Fruit fly (Drosophila melanogaster): Measurements from ENCODE around the gene CG11409.

Gene CG11409

DNA sequence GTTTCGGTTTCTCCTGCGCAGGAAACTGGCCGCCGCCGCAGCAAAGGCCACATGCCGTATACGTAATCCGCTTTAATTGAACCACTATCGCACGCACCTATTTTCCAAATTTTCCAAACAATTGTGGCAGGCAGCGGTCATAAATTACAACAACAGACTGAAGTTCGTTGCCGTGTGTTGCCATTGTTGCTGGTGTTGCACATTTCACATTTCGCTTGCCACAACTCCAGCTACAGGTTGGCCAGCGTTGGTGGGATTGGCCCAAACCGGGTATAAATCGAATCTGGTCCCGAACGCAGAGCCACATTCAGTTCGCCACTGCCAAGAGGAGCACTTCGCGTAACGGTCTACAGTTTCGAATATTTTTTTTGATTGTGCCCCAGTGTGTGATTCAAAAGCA is 27.6 kb upstream of the CG11409 start, which contains the start of gene CG14770:
Gene CG14770, plus strand, starts transcription at position 301 of the 400 bp plus-strand sequence.
- no peak for TF ChIP-seq Myc (optimal IDR thresholded peaks at IDR 0.05)
- no peak for TF ChIP-seq h (optimal IDR thresholded peaks at IDR 0.05)
- no peak for TF ChIP-seq insv (optimal IDR thresholded peaks at IDR 0.05)
- TF ChIP-seq Sin3A (optimal IDR thresholded peaks at IDR 0.05): no peak
- TF ChIP-seq ttk (optimal IDR thresholded peaks at IDR 0.05): no peak
- TF ChIP-seq psq (optimal IDR thresholded peaks at IDR 0.05): no peak

DNA sequence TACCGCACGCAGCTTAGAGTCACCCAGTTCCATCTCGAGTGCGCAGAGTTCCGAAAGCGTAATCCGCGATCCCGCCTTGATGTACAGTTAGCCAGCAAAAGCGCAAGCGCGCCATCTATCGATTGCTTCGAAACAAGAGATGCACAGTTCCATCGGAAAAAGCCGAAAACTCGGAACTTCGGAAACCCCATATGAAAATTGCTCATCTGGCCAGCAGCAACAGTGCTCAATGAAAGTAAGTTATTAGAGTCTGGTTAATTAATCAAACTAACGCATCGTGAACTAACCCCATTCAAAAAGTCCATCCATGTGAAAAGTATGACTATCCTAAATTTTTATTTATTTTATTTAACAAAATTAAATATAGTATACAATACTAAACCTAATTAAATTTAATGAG is 16.1 kb upstream of the CG11409 start, which contains the start of gene png:
Gene png, minus strand, starts transcription at position 101 of the 400 bp plus-strand sequence.
- TF ChIP-seq h (optimal IDR thresholded peaks at IDR 0.05) (no peak), psq (optimal IDR thresholded peaks at IDR 0.05) (no peak), Sin3A (optimal IDR thresholded peaks at IDR 0.05) (no peak), Myc (optimal IDR thresholded peaks at IDR 0.05) (no peak), ttk (optimal IDR thresholded peaks at IDR 0.05) (no peak), insv (optimal IDR thresholded peaks at IDR 0.05) (no peak)

dm6 chrX:1353322-1354212 is 12.2 kb upstream of the CG11409 start, which contains the start of the genes CG12773 and CG11417:
Gene CG12773, minus strand, starts transcription at chrX:1353981.
Gene CG11417, plus strand, starts transcription at chrX:1354014.
- TF ChIP-seq insv (optimal IDR thresholded peaks at IDR 0.05) (no peak), h (optimal IDR thresholded peaks at IDR 0.05) (no peak)

- no peak for TF ChIP-seq h (optimal IDR thresholded peaks at IDR 0.05)
Measured at dm6 chrX:1349255-1349654, 7.9 kb upstream of the CG11409 start, which contains the start of gene MTPAP. Gene MTPAP, minus strand, starts transcription at chrX:1349357.

- TF ChIP-seq h (optimal IDR thresholded peaks at IDR 0.05) (no peak), Sin3A (optimal IDR thresholded peaks at IDR 0.05) (no peak), Myc (optimal IDR thresholded peaks at IDR 0.05) (no peak), ttk (optimal IDR thresholded peaks at IDR 0.05) (no peak)
Measured at dm6 chrX:1346833-1347232, 5.4 kb upstream of the CG11409 start.

DNA sequence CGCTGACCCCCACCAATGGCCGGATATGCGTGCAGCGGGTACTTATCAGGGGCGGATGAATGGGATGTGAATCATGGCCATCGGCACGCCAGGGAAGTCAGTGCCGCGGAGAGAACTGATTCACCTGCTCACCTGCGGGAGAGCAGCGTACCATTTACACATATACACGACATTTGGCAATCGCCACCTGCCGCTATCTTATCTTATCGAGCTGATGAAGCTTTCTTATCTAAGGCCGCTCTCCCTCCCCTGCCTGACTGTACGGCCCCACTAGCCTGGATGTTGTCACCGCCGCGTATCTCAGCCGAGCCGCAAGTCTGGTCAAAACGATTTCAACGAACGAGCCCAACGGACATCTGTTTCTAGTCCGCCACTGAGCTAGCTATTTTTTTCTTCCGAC is 4.9 kb upstream of the CG11409 start, which contains the start of gene Tsp2A:
Gene Tsp2A, plus strand, starts transcription at position 298 of the 400 bp plus-strand sequence.
- no peak for TF ChIP-seq ttk (optimal IDR thresholded peaks at IDR 0.05)
- TF ChIP-seq Sin3A (optimal IDR thresholded peaks at IDR 0.05): no peak
- TF ChIP-seq Myc (optimal IDR thresholded peaks at IDR 0.05): no peak
- no peak for TF ChIP-seq insv (optimal IDR thresholded peaks at IDR 0.05)

- TF ChIP-seq Sin3A (optimal IDR thresholded peaks at IDR 0.05) (no peak), psq (optimal IDR thresholded peaks at IDR 0.05) (no peak), ttk (optimal IDR thresholded peaks at IDR 0.05) (no peak)
Measured at dm6 chrX:1341944-1342392, 581 bp upstream of the CG11409 start, which contains the start of gene Naa30A. Gene Naa30A, plus strand, starts transcription at chrX:1342106.

dm6 chrX:1337998-1338397 is 3.4 kb downstream of the CG11409 start:
- TF ChIP-seq insv (optimal IDR thresholded peaks at IDR 0.05) (no peak), h (optimal IDR thresholded peaks at IDR 0.05) (no peak), Myc (optimal IDR thresholded peaks at IDR 0.05) (no peak), psq (optimal IDR thresholded peaks at IDR 0.05) (no peak), Sin3A (optimal IDR thresholded peaks at IDR 0.05) (no peak), ttk (optimal IDR thresholded peaks at IDR 0.05) (no peak)

DNA sequence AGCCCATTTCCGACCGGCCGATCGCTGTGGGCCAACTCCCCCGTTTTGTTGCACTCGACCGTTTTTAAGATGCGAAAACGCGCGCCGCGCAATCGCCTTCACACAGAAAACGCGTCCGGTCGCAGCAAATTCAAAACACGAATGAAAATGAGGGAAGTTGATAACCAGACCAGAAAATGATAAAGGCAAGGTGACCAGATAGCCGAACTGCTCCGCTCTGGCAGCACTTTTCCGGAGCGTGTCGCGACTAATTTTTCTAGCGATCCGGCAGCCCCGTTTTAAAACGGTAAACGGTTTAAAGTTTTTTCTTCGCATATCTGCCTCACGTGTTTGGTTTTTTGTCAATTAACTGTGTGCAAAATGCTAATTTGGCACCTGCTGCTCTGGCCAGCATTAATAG is 19.2 kb downstream of the CG11409 start, which contains the start of gene DAAM:
Gene DAAM, minus strand, starts transcription at position 149 of the 400 bp plus-strand sequence.
- no peak for TF ChIP-seq ttk (optimal IDR thresholded peaks at IDR 0.05)
- no peak for TF ChIP-seq Myc (optimal IDR thresholded peaks at IDR 0.05)
- no peak for TF ChIP-seq psq (optimal IDR thresholded peaks at IDR 0.05)
- TF ChIP-seq insv (optimal IDR thresholded peaks at IDR 0.05): no peak
- TF ChIP-seq Sin3A (optimal IDR thresholded peaks at IDR 0.05): no peak
- TF ChIP-seq h (optimal IDR thresholded peaks at IDR 0.05): no peak

dm6 chrX:1321664-1322063 is 19.7 kb downstream of the CG11409 start:
- TF ChIP-seq insv (optimal IDR thresholded peaks at IDR 0.05) (no peak), Sin3A (optimal IDR thresholded peaks at IDR 0.05) (no peak), psq (optimal IDR thresholded peaks at IDR 0.05) (no peak), Myc (optimal IDR thresholded peaks at IDR 0.05) (no peak), h (optimal IDR thresholded peaks at IDR 0.05) (no peak), ttk (optimal IDR thresholded peaks at IDR 0.05) (no peak)

DNA sequence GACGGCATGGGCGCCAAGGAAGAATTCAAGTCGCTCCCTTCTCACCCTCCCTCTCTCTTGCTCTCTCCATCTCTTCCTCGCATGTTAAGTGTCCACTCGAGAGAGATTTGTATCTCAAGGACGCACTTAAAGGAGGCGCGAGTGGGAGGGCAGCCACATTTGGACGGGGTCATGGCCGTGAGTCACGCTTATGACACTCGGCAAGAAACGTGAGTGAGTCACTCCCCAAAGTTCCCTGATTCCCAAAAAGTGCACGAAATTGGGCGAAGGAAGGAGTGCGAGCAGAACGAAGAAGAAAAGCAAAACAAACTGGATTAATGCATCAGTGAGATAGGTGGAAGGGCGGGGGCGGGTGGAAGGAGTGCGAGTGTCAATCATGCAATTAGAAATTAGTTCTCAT is 20.3 kb downstream of the CG11409 start:
- TF ChIP-seq Myc (optimal IDR thresholded peaks at IDR 0.05) (no peak), ttk (optimal IDR thresholded peaks at IDR 0.05) (no peak), Sin3A (optimal IDR thresholded peaks at IDR 0.05) (no peak), insv (optimal IDR thresholded peaks at IDR 0.05) (no peak), h (optimal IDR thresholded peaks at IDR 0.05) (no peak), psq (optimal IDR thresholded peaks at IDR 0.05) (no peak)

dm6 chrX:1320144-1320981 is 21.0 kb downstream of the CG11409 start:
- TF ChIP-seq ttk (optimal IDR thresholded peaks at IDR 0.05) (no peak), insv (optimal IDR thresholded peaks at IDR 0.05) (no peak), h (optimal IDR thresholded peaks at IDR 0.05) (no peak), Myc (optimal IDR thresholded peaks at IDR 0.05) (no peak), Sin3A (optimal IDR thresholded peaks at IDR 0.05) (no peak), psq (optimal IDR thresholded peaks at IDR 0.05) (no peak)

Data from Kc167 (cell line).